Worm (Caenorhabditis elegans) whole organism, L4 larva: Measurements from ENCODE around the gene fog-2.
A peak's percentile ranks its signal among the peaks of the same experiment; 100 is the strongest.

Experiments used
- F44E2.7 ChIP-seq: fragments of 200-800 bp; sonication (Bioruptor generic); IDR thresholded peaks from 2 replicates; pipeline ENCODE4 v2.1.2; 2022; ENCODE audit warnings: missing genetic modification characterization, missing compliant biosample characterization
- R02D3.7 ChIP-seq: fragments of 150-350 bp; sonication (generic microtip); optimal IDR thresholded peaks from 3 replicates; lab custom pipeline; 2014; ENCODE audit warnings: missing biosample characterization, missing genetic modification characterization
- T26A8.4 ChIP-seq: fragments of 200-800 bp; sonication (Bioruptor generic); IDR thresholded peaks from 2 replicates; pipeline ENCODE4 v1.3.6; 2022; ENCODE audit warnings: missing genetic modification characterization, missing compliant biosample characterization
- Y105C5A.15 ChIP-seq: fragments of 200-800 bp; sonication (Bioruptor generic); IDR thresholded peaks from 2 replicates; pipeline ENCODE4 v1.3.6; 2022; ENCODE audit warnings: missing genetic modification characterization, missing compliant biosample characterization
- Y75B8A.6 ChIP-seq: fragments of 200-800 bp; sonication (Bioruptor generic); IDR thresholded peaks from 2 replicates; pipeline ENCODE4 v1.3.6; 2022; ENCODE audit warnings: missing genetic modification reagents, missing genetic modification characterization, missing compliant biosample characterization
- aha-1 ChIP-seq: fragments of 150-350 bp; peaks from one replicate; lab custom pipeline; 2014; ENCODE audit warnings: missing biosample characterization, missing genetic modification characterization
- ama-1 ChIP-seq: fragments of 150-350 bp; optimal IDR thresholded peaks from 2 replicates; lab custom pipeline; 2014; ENCODE audit warnings: inconsistent platforms, mixed read lengths
- ceh-20 ChIP-seq: fragments of 200-800 bp; sonication (Bioruptor generic); IDR thresholded peaks from 2 replicates; pipeline ENCODE4 v1.3.6; 2022; ENCODE audit warnings: missing genetic modification reagents, missing genetic modification characterization, missing compliant biosample characterization
- ctbp-1 ChIP-seq: fragments of 200-800 bp; sonication (Bioruptor generic); IDR thresholded peaks from 2 replicates; pipeline ENCODE4 v1.3.6; 2022; ENCODE audit warnings: missing genetic modification reagents, missing genetic modification characterization, missing compliant biosample characterization
- daf-16 ChIP-seq, 3 experiments: sonication (generic microtip); optimal IDR thresholded peaks; 2 replicates each; lab custom pipeline; 2016 to 2017; ENCODE audit warnings: missing genetic modification characterization in 3 of 3, missing genetic modification reagents in 3 of 3, mild to moderate bottlenecking in 2 of 3, missing compliant biosample characterization in 2 of 3, missing biosample characterization in 1 of 3, moderate library complexity in 1 of 3
- daf-19 ChIP-seq: fragments of 200-800 bp; sonication (Bioruptor generic); conservative IDR thresholded peaks from 2 replicates; pipeline ENCODE4 v1.3.6; 2022; ENCODE audit warnings: missing genetic modification characterization, missing compliant biosample characterization
- dmd-6 ChIP-seq: fragments of 200-800 bp; sonication (Bioruptor generic); IDR thresholded peaks from 2 replicates; pipeline ENCODE4 v1.3.6; 2022; ENCODE audit warnings: missing genetic modification reagents, missing genetic modification characterization, missing compliant biosample characterization
- dmd-9 ChIP-seq: fragments of 200-800 bp; sonication (Bioruptor generic); IDR thresholded peaks from 2 replicates; pipeline ENCODE4 v1.3.6; 2022; ENCODE audit warnings: missing genetic modification reagents, missing genetic modification characterization, missing compliant biosample characterization
- dpl-1 ChIP-seq: fragments of 150-350 bp; optimal IDR thresholded peaks from 2 replicates; lab custom pipeline; 2014; ENCODE audit warnings: missing biosample characterization, missing genetic modification reagents, missing genetic modification characterization
- dve-1 ChIP-seq: sonication (generic microtip); optimal IDR thresholded peaks from 2 replicates; lab custom pipeline; 2017; ENCODE audit warnings: antibody characterized with exemption, mild to moderate bottlenecking, missing genetic modification characterization, missing compliant biosample characterization; ENCODE audit not compliant: insufficient read depth
- egl-43 ChIP-seq: fragments of 200-800 bp; sonication (Bioruptor generic); IDR thresholded peaks from 2 replicates; pipeline ENCODE4 v1.3.6; 2022; ENCODE audit warnings: missing genetic modification reagents, missing genetic modification characterization, missing compliant biosample characterization
- fkh-10 ChIP-seq: fragments of 150-350 bp; optimal IDR thresholded peaks from 2 replicates; lab custom pipeline; 2014; ENCODE audit warnings: missing biosample characterization, missing genetic modification reagents, missing genetic modification characterization
- hif-1 ChIP-seq, 2 experiments: sonication (generic microtip); optimal IDR thresholded peaks; 2 replicates each; lab custom pipeline; 2016 to 2017; ENCODE audit warnings: missing compliant biosample characterization in 2 of 2, missing genetic modification characterization in 2 of 2, missing genetic modification reagents in 2 of 2, missing genotype in 2 of 2, mild to moderate bottlenecking in 1 of 2
- hlh-11 ChIP-seq: fragments of 200-800 bp; sonication (Bioruptor generic); optimal IDR thresholded peaks from 2 replicates; lab custom pipeline; 2018; ENCODE audit warnings: mild to moderate bottlenecking, missing genetic modification characterization, missing compliant biosample characterization
- hmg-1.1 ChIP-seq: fragments of 200-800 bp; sonication (Bioruptor generic); IDR thresholded peaks from 2 replicates; pipeline ENCODE4 v1.3.6; 2022; ENCODE audit warnings: missing genetic modification reagents, missing genetic modification characterization, missing compliant biosample characterization
- jun-1 ChIP-seq: fragments of 150-350 bp; optimal IDR thresholded peaks from 2 replicates; lab custom pipeline; 2014; ENCODE audit warnings: missing biosample characterization, missing genetic modification reagents, missing genetic modification characterization
- lim-7 ChIP-seq: fragments of 200-800 bp; sonication (Bioruptor generic); IDR thresholded peaks from 2 replicates; pipeline ENCODE4 v1.3.6; 2022; ENCODE audit warnings: missing genetic modification characterization, missing compliant biosample characterization
- lin-13 ChIP-seq: fragments of 150-350 bp; optimal IDR thresholded peaks from 2 replicates; lab custom pipeline; 2014; ENCODE audit warnings: missing biosample characterization, missing genetic modification reagents, missing genetic modification characterization
- lin-29 ChIP-seq: fragments of 200-800 bp; sonication (Bioruptor generic); IDR thresholded peaks from 2 replicates; pipeline ENCODE4 v1.3.6; 2022; ENCODE audit warnings: missing genetic modification reagents, missing genetic modification characterization, missing compliant biosample characterization
- madf-5 ChIP-seq, 2 experiments: fragments of 200-800 bp; sonication (Bioruptor generic); IDR thresholded peaks; 2 replicates each; pipeline ENCODE4 v1.3.6; 2022; ENCODE audit warnings: missing compliant biosample characterization in 2 of 2, missing genetic modification characterization in 2 of 2
- mdt-29 ChIP-seq: fragments of 200-800 bp; sonication (Bioruptor generic); IDR thresholded peaks from 2 replicates; pipeline ENCODE4 v1.3.6; 2022; ENCODE audit warnings: missing genetic modification reagents, missing genetic modification characterization, missing compliant biosample characterization
- mep-1 ChIP-seq: fragments of 150-350 bp; sonication (generic microtip); optimal IDR thresholded peaks from 3 replicates; lab custom pipeline; 2014; ENCODE audit warnings: missing biosample characterization, missing genetic modification characterization
- mes-2 ChIP-seq: sonication (generic microtip); optimal IDR thresholded peaks from 2 replicates; lab custom pipeline; 2016; ENCODE audit warnings: missing genotype, mild to moderate bottlenecking, missing genetic modification characterization, missing compliant biosample characterization; ENCODE audit not compliant: poor library complexity, severe bottlenecking
- mxl-3 ChIP-seq: fragments of 200-800 bp; sonication (Bioruptor generic); optimal IDR thresholded peaks from 2 replicates; lab custom pipeline; 2018; ENCODE audit warnings: mild to moderate bottlenecking, missing genetic modification characterization, missing compliant biosample characterization
- nhr-102 ChIP-seq: sonication (generic microtip); optimal IDR thresholded peaks from 2 replicates; lab custom pipeline; 2016; ENCODE audit warnings: mild to moderate bottlenecking, missing genetic modification characterization, moderate library complexity, missing compliant biosample characterization
- nhr-11 ChIP-seq: fragments of 150-350 bp; optimal IDR thresholded peaks from 2 replicates; lab custom pipeline; 2014; ENCODE audit warnings: missing biosample characterization, missing genetic modification characterization
- nhr-111 ChIP-seq: fragments of 200-800 bp; sonication (Bioruptor generic); optimal IDR thresholded peaks from 2 replicates; lab custom pipeline; 2018; ENCODE audit warnings: mild to moderate bottlenecking, missing genetic modification characterization, missing compliant biosample characterization
- nhr-25 ChIP-seq: sonication (generic microtip); optimal IDR thresholded peaks from 2 replicates; lab custom pipeline; 2017; ENCODE audit warnings: missing genetic modification characterization, mild to moderate bottlenecking, missing compliant biosample characterization, antibody characterized with exemption, moderate library complexity, borderline replicate concordance; ENCODE audit not compliant: insufficient read depth
- nhr-28 ChIP-seq: fragments of 150-350 bp; optimal IDR thresholded peaks from 2 replicates; lab custom pipeline; 2014; ENCODE audit warnings: missing biosample characterization, missing genetic modification characterization
- nhr-42 ChIP-seq: fragments of 200-800 bp; sonication (Bioruptor generic); IDR thresholded peaks from 2 replicates; pipeline ENCODE4 v1.3.6; 2022; ENCODE audit warnings: missing genetic modification characterization, missing compliant biosample characterization
- nhr-48 ChIP-seq: sonication (generic microtip); optimal IDR thresholded peaks from 2 replicates; lab custom pipeline; 2016; ENCODE audit warnings: mild to moderate bottlenecking, missing genetic modification characterization, missing compliant biosample characterization
- nhr-77 ChIP-seq: fragments of 150-350 bp; optimal IDR thresholded peaks from 2 replicates; lab custom pipeline; 2014; ENCODE audit warnings: missing biosample characterization, missing genetic modification characterization
- php-3 ChIP-seq: fragments of 200-800 bp; sonication (Bioruptor generic); IDR thresholded peaks from 2 replicates; pipeline ENCODE4 v1.3.6; 2022; ENCODE audit warnings: missing genetic modification reagents, missing genetic modification characterization, missing compliant biosample characterization
- pqm-1 ChIP-seq: sonication (generic microtip); optimal IDR thresholded peaks from 2 replicates; lab custom pipeline; 2017; ENCODE audit warnings: missing biosample characterization, missing genetic modification characterization
- rbr-2 ChIP-seq: sonication (generic microtip); optimal IDR thresholded peaks from 2 replicates; lab custom pipeline; 2016; ENCODE audit warnings: missing genotype, missing genetic modification characterization, missing compliant biosample characterization
- saeg-2 ChIP-seq: fragments of 200-800 bp; sonication (Bioruptor generic); IDR thresholded peaks from 2 replicates; pipeline ENCODE4 v1.3.6; 2022; ENCODE audit warnings: missing genetic modification reagents, missing genetic modification characterization, missing compliant biosample characterization
- spr-1 ChIP-seq: sonication (generic microtip); optimal IDR thresholded peaks from 2 replicates; lab custom pipeline; 2016; ENCODE audit warnings: mild to moderate bottlenecking, missing genetic modification characterization, missing compliant biosample characterization
- spr-3 ChIP-seq: fragments of 200-800 bp; sonication (Bioruptor generic); optimal IDR thresholded peaks from 2 replicates; lab custom pipeline; 2018; ENCODE audit warnings: mild to moderate bottlenecking, missing genetic modification characterization, missing compliant biosample characterization
- unc-62 ChIP-seq, 3 experiments: fragments of 150-350 bp in 1 of 3; sonication (generic microtip); optimal IDR thresholded peaks in 2 of 3; peaks in 1 of 3; 1 replicate in 1 of 3; 2 replicates in 2 of 3; lab custom pipeline; 2014 to 2017; ENCODE audit warnings: missing biosample characterization in 3 of 3, missing genetic modification characterization in 3 of 3, missing genetic modification reagents in 3 of 3, missing genotype in 1 of 3
- vab-7 ChIP-seq: fragments of 200-800 bp; sonication (Bioruptor generic); IDR thresholded peaks from 2 replicates; pipeline ENCODE4 v1.3.6; 2022; ENCODE audit warnings: missing genetic modification reagents, missing genetic modification characterization, missing compliant biosample characterization
- zfp-3 ChIP-seq: fragments of 200-800 bp; sonication (Bioruptor generic); conservative IDR thresholded peaks from 2 replicates; pipeline ENCODE4 v1.3.6; 2022; ENCODE audit warnings: missing genetic modification reagents, missing genetic modification characterization, missing compliant biosample characterization

Gene fog-2

ce11 chrV:20163105-20163449 lies 36.0 kb upstream of the fog-2 start (continued):
- TF ChIP-seq saeg-2 (GFP tag; lab: Robert Waterston, UW) (peak; percentile 56; the same call in 1 of the 2 replicates), nhr-48 (tag; lab: Kevin White, UChicago) (no peak), egl-43 (GFP tag; lab: Robert Waterston, UW) (no peak), unc-62 (GFP tag; optimal IDR thresholded peaks at IDR 0.05 in 1 of 2; lab: Kevin White, UChicago) (no peak), unc-62 (tag; optimal IDR thresholded peaks at IDR 0.05; lab: Kevin White, UChicago) (no peak), ctbp-1 (GFP tag; lab: Robert Waterston, UW) (0 out of 2 replicates have a peak, but pooled peaks have one; percentile 10), ama-1 (peak; percentile 65), vab-7 (GFP tag; lab: Robert Waterston, UW) (no peak), lim-7 (GFP tag; lab: Robert Waterston, UW) (0 out of 2 replicates have a peak, but pooled peaks have one; percentile 23), lin-29 (no peak), nhr-25 (no peak), rbr-2 (tag; lab: Kevin White, UChicago) (no peak), F44E2.7 (GFP tag; lab: Robert Waterston, UW) (no peak; the same call in 1 of the 2 replicates), fkh-10 (GFP tag; lab: Kevin White, UChicago) (no peak), spr-1 (no peak), mes-2 (tag; lab: Kevin White, UChicago) (peak; percentile 18)

- TF ChIP-seq jun-1 (peak; percentile 66), pqm-1 (tag; lab: Kevin White, UChicago) (peak; percentile 11), mxl-3 (no peak), hmg-1.1 (GFP tag; lab: Robert Waterston, UW) (0 out of 2 replicates have a peak, but pooled peaks have one; percentile 6), php-3 (GFP tag; lab: Robert Waterston, UW) (peak; percentile 97), dve-1 (tag; lab: Kevin White, UChicago) (peak; percentile 97), lin-13 (GFP tag; lab: Kevin White, UChicago) (no peak), T26A8.4 (GFP tag; lab: Robert Waterston, UW) (peak; percentile 74), nhr-77 (tag; lab: Kevin White, UChicago) (peak; percentile 49), dmd-6 (GFP tag; lab: Robert Waterston, UW) (peak; percentile 83), ceh-20 (GFP tag; lab: Robert Waterston, UW) (peak; percentile 89), R02D3.7 (no peak), aha-1 (tag; lab: Kevin White, UChicago) (peak; percentile 92), nhr-11 (tag; lab: Kevin White, UChicago) (no peak), madf-5 (GFP tag; IDR thresholded peaks at IDR 0.05; lab: Robert Waterston, UW) (no peak), daf-16 (GFP tag; optimal IDR thresholded peaks at IDR 0.05; lab: Kevin White, UChicago) (peak in 1 of 2 experiments; percentile 97), daf-16 (tag; optimal IDR thresholded peaks at IDR 0.05; lab: Kevin White, UChicago) (peak; percentile 99), zfp-3 (GFP tag; lab: Robert Waterston, UW) (peak; percentile 73; the same call in 1 of the 2 replicates), Y75B8A.6 (GFP tag; lab: Robert Waterston, UW) (0 out of 2 replicates have a peak, but pooled peaks have one; percentile 20), dmd-9 (GFP tag; lab: Robert Waterston, UW) (peak; percentile 49; the same call in 1 of the 2 replicates), mdt-29 (GFP tag; lab: Robert Waterston, UW) (peak; percentile 100), Y105C5A.15 (no peak), ama-1 (peak; percentile 88), nhr-102 (tag; lab: Kevin White, UChicago) (peak; percentile 93), nhr-111 (GFP tag; lab: Kevin White, UChicago) (no peak), nhr-28 (peak; percentile 62), nhr-42 (GFP tag; lab: Robert Waterston, UW) (0 out of 2 replicates have a peak, but pooled peaks have one; percentile 53), dpl-1 (GFP tag; lab: Kevin White, UChicago) (peak; percentile 26), daf-19 (GFP tag; lab: Robert Waterston, UW) (no peak), mep-1 (tag; lab: Kevin White, UChicago) (peak; percentile 6), hlh-11 (tag; lab: Kevin White, UChicago) (peak; percentile 88), hif-1 (tag; optimal IDR thresholded peaks at IDR 0.05; lab: Kevin White, UChicago) (peak; percentile 33 to 48), spr-3 (GFP tag; lab: Kevin White, UChicago) (no peak), spr-1 (no peak), nhr-48 (tag; lab: Kevin White, UChicago) (peak; percentile 79)
Observed at ce11 chrV:20164059-20164892, 34.8 kb upstream of the fog-2 start, which contains the start of gene F19B2.5. TSS of gene F19B2.5 (minus strand) at chrV:20164165.
